Fruit fly (Drosophila melanogaster): ENCODE measurements around the gene beat-Ib.
A peak's percentile ranks its signal among the peaks of the same experiment; 100 is the strongest.

The beat-Ib gene

DNA sequence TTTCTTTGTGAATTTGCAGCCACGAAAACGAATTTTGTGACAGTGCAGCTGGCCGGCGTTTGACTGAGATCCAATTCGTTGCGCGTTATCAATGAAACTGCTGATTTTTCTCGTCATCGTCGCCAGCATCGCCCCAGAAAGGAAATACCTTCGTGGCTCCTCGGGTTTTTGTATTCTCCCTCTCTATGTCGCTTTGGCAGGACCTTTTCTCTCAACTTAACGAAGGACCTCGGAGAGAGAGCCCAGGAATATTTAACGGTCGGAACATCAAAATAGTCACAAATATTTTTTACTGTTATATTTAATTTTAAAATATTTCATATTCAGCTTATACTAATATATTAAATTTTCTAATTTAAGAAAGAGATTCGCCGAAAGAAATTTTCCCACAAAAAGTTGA is at the start of gene beat-Ib:
Gene beat-Ib, minus strand, starts transcription at position 101 of the 400 bp plus-strand sequence.
- no peak for TF ChIP-seq noc (tag; optimal IDR thresholded peaks at IDR 0.05)

dm6 chr2L:16006179-16006578 is 43.9 kb upstream of the beat-Ib start, which contains the start of gene CG31820:
Gene CG31820, minus strand, starts transcription at chr2L:16006279.
- no peak for TF ChIP-seq noc (tag; optimal IDR thresholded peaks at IDR 0.05)

DNA sequence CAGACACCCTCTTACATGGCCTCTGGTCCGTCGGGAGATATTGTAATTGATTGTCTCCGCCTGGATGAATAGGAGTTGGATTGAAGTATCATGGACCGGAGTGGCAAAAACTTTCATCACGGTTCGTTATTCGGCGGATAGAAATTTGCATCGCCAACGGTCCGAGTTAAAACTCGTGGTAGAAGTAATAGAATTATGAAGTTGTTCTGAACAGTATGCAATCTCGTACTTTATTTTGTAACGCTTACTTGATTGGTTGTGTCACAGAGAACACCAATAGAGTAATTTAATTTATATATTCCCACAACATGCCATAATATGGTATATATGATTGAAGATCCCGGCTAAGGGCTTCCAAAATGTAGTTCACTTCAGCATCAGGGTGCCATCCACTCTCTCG is 41.8 kb upstream of the beat-Ib start, which contains the start of the genes CG13245 and CG43816:
Gene CG13245, plus strand, starts transcription at position 301 of the 400 bp plus-strand sequence.
Gene CG43816, plus strand, starts transcription at position 301 of the 400 bp plus-strand sequence.
- TF ChIP-seq noc (tag; optimal IDR thresholded peaks at IDR 0.05): no peak

DNA sequence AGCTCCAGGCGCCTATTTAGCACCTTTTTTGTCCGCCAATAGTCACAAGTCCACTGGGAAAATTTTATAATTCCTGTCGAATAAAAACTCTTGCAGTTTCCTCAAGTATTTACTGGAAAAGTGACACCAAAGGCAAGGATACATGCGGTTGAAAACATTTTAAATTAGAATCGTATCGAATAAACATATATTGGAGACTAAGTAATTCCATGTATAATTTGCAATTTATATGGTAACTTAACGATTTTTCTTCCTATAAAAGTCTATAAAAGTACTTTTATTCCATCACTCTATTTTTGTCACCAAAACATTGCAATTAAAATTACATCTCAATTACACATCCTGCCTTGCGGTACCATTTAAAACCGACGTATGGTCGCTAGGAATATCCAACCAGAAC is 41.3 kb upstream of the beat-Ib start, which contains the start of gene CG34167:
Gene CG34167, minus strand, starts transcription at position 101 of the 400 bp plus-strand sequence.
- TF ChIP-seq noc (tag; optimal IDR thresholded peaks at IDR 0.05): no peak

- TF ChIP-seq noc (tag; optimal IDR thresholded peaks at IDR 0.05): no peak
Measured at dm6 chr2L:16000199-16000598, 38.0 kb upstream of the beat-Ib start, which contains the start of gene beat-Ic. Gene beat-Ic, plus strand, starts transcription at chr2L:16000291.

- TF ChIP-seq noc (tag; optimal IDR thresholded peaks at IDR 0.05): no peak
Measured at dm6 chr2L:15979186-15979585, 17.0 kb upstream of the beat-Ib start, which contains the start of gene CG10839. Gene CG10839, plus strand, starts transcription at chr2L:15979486.

DNA sequence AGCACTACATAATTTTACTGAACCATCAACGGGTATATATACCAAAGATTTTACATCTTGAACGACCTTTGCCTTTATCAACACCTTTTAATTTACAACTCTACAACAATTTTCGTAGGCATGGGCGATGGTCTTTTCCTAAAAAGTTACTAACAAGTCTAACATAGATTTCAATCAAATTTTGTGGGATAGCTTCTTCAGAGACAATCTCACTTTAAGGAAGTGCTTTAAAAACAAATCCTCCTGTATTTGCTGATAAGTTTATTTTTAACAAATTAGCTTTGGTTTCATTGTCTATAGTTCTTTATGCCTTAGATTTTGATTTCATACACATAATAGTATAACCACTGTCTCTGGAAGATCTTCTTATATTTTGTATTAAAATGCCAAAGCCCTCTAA is 4.7 kb downstream of the beat-Ib start, which contains the start of gene CG18063:
Gene CG18063, plus strand, starts transcription at position 301 of the 400 bp plus-strand sequence.
- no peak for TF ChIP-seq noc (tag; optimal IDR thresholded peaks at IDR 0.05)

- TF ChIP-seq noc (tag; optimal IDR thresholded peaks at IDR 0.05): no peak
Measured at dm6 chr2L:15949457-15949856, 12.8 kb downstream of the beat-Ib start.

DNA sequence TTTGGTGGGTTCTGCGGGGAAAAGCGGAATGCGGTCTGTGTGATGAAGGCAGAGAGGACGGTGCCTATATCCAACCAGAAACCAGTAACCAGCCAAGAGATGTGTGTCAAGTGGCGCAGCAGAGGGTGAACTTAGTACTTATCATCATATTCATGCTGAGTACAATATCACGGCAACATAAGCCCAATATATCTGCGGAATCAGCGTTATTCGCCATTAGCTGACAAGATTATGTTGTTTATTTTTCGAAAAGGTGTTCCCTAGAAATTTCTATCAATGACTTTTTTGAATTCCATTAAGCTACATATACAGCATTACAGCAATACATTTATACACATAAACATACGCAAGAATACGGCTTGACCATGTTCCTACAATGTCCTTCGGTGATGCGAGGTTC is 21.1 kb downstream of the beat-Ib start, which contains the start of gene CG12448:
Gene CG12448, plus strand, starts transcription at position 301 of the 400 bp plus-strand sequence.
- TF ChIP-seq noc (tag; optimal IDR thresholded peaks at IDR 0.05): no peak

dm6 chr2L:15936138-15936537 is 26.1 kb downstream of the beat-Ib start:
- TF ChIP-seq noc (tag; optimal IDR thresholded peaks at IDR 0.05): no peak

dm6 chr2L:15923095-15923494 is 39.1 kb downstream of the beat-Ib start, which contains the start of gene CG4793:
Gene CG4793, plus strand, starts transcription at chr2L:15923395.
- no peak for TF ChIP-seq noc (tag; optimal IDR thresholded peaks at IDR 0.05)

DNA sequence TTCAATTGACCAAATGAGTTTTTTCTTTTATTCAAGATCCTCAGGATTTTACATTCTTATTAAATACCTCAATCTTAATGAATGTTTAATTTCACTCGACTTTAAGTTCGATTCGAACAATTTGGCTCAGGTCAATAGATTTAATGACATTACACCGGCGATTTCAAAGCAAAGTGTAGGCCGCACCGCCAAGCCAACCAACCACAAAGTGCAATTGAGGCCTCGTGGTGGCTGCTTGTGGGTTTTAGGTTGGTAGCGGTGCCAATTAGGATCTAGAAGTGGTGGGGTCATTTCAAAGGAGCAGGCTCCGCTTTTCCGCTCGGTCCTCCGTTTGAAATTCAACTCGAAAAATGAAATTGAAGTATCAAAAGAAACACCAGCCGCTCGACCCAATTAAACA is 45.6 kb downstream of the beat-Ib start, which contains the start of gene CG13244:
Gene CG13244, plus strand, starts transcription at position 301 of the 400 bp plus-strand sequence.
- no peak for TF ChIP-seq noc (tag; optimal IDR thresholded peaks at IDR 0.05)

DNA sequence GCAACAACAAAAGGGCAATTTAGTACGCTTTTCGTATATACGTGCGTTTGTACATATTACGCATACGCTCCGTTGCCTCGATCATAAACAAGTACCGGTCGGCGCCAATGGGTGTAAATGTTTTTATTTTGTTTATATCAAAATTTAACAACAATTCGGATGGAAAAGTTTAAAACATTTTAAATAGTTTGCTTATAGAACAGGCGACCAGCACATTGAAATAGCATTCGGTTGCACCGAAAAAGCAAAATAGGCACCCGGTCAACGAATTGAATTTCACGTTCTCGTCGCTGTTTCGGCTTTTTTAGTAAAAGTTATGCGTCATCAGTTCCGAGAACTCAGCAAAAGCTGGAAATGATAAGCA is 48.6 kb downstream of the beat-Ib start:
- peak; percentile 45 for TF ChIP-seq noc (tag; optimal IDR thresholded peaks at IDR 0.05)

- TF ChIP-seq noc (tag; optimal IDR thresholded peaks at IDR 0.05): peak; percentile 16
Measured at dm6 chr2L:15912901-15913673, 49.1 kb downstream of the beat-Ib start.

- peak; percentile 97 for TF ChIP-seq noc (tag; optimal IDR thresholded peaks at IDR 0.05)
Measured at dm6 chr2L:15912008-15912900, 50.0 kb downstream of the beat-Ib start.

- TF ChIP-seq noc (tag; optimal IDR thresholded peaks at IDR 0.05): no peak
Measured at dm6 chr2L:15911591-15912007, 50.6 kb downstream of the beat-Ib start.

Measured in whole organism, larva.